Worm (Caenorhabditis elegans): ENCODE measurements around the gene fbxa-142.

ce11 chrV:16099441-16099840 lies 31.7 kb downstream of the fbxa-142 start, which contains the start of gene str-7:
- no peak for TF ChIP-seq ets-7 (tag; optimal IDR thresholded peaks at IDR 0.05)
- no peak for TF ChIP-seq pes-1 (GFP tag; IDR thresholded peaks at IDR 0.05)
- TF ChIP-seq ama-1 (optimal IDR thresholded peaks at IDR 0.05) = no peak
- no peak for TF ChIP-seq tra-4 (tag; optimal IDR thresholded peaks at IDR 0.05)
- no peak for TF ChIP-seq hmbx-1 (tag; optimal IDR thresholded peaks at IDR 0.05)
- no peak for TF ChIP-seq hmg-4 (GFP tag; optimal IDR thresholded peaks at IDR 0.05)
- no peak for TF ChIP-seq tbx-11 (GFP tag; IDR thresholded peaks at IDR 0.05)
- TF ChIP-seq flt-1 (GFP tag; IDR thresholded peaks at IDR 0.05) = no peak

Measured in whole organism, early embryonic.